Worm (Caenorhabditis elegans): ENCODE measurements around the gene ceh-43.

Gene ceh-43

DNA sequence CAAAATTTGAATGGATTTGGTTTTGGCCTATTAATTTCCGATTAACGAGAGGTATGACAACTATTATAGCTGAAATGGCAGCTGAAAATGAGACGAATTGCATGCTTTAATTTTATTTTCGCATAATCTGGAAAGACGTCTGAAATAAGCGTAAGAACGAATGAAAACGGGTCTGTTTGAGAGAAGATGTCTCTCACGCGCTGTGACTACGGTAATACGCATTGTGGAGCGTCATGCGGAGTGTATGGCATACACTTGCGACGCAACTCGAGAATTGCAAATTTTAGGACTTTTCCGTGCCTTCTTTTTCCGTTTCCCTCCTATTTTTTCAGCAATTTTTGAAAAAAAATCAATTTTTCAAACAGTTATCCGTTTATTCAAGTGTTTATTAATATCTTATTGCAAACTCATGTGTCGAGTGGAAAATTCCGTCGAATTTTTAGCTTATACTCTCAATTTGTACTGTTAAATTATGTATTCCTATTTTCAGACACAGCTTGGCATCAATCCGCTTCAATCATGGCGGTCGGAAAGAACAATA lies 25.8 kb upstream of the ceh-43 start, which contains the start of gene rps-1 (continued):
- TF ChIP-seq F13H6.1 (tag; optimal IDR thresholded peaks at IDR 0.05) (peak; percentile 99), lin-13 (GFP tag; optimal IDR thresholded peaks at IDR 0.05) (peak; percentile 98), ama-1 (optimal IDR thresholded peaks at IDR 0.05) (peak; percentile 47), Y55F3AM.14 (GFP tag; optimal IDR thresholded peaks at IDR 0.05) (peak; percentile 97), skn-1 (tag; optimal IDR thresholded peaks at IDR 0.05) (peak; percentile 92), nhr-11 (tag; optimal IDR thresholded peaks at IDR 0.05) (no peak), zag-1 (tag; optimal IDR thresholded peaks at IDR 0.05) (peak; percentile 96), fos-1 (tag; optimal IDR thresholded peaks at IDR 0.05) (peak; percentile 99), nhr-25 (tag; optimal IDR thresholded peaks at IDR 0.05) (peak; percentile 99), nhr-12 (tag; optimal IDR thresholded peaks at IDR 0.05) (peak; percentile 77), elt-1 (tag; optimal IDR thresholded peaks at IDR 0.05) (no peak), nhr-23 (tag; optimal IDR thresholded peaks at IDR 0.05) (no peak), ztf-4 (tag; optimal IDR thresholded peaks at IDR 0.05) (peak; percentile 99), ztf-11 (tag; optimal IDR thresholded peaks at IDR 0.05) (peak; percentile 61), R02D3.7 (tag; optimal IDR thresholded peaks at IDR 0.05) (peak; percentile 81), unc-62 (GFP tag; optimal IDR thresholded peaks at IDR 0.05) (peak; percentile 80), blmp-1 (tag; optimal IDR thresholded peaks at IDR 0.05; ENCODE audit: insufficient read depth) (peak; percentile 95), nhr-6 (tag; optimal IDR thresholded peaks at IDR 0.05) (peak; percentile 99)

DNA sequence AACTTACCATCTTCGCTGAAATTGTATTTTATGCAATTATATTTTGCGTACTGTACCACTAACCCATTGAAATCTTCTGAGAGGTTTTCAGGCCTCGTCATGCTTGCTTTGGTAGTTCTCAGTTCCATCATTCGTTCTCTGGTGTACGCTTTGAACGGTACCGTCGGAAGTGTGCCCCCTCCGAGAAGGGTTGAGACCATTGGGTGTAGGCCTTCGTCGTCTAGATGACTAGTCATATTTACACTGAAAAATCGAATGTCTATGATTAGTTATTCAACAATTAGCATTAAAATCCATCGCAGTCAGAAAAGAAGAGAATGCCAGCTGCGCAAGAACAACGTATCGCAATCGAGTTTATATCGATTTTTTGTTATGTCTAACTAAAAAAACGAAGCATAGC lies 25.2 kb upstream of the ceh-43 start, which contains the start of gene ifet-1:
TSS of gene ifet-1 (minus strand) at position 243 of the 400 bp plus-strand sequence.
- TF ChIP-seq lin-39 (tag; optimal IDR thresholded peaks at IDR 0.05) (no peak), nhr-237 (tag; optimal IDR thresholded peaks at IDR 0.05) (no peak), snpc-4 (tag; optimal IDR thresholded peaks at IDR 0.05) (no peak), unc-62 (GFP tag; optimal IDR thresholded peaks at IDR 0.05) (no peak), nhr-77 (tag; optimal IDR thresholded peaks at IDR 0.05) (no peak), R02D3.7 (tag; optimal IDR thresholded peaks at IDR 0.05) (no peak), lsy-2 (tag; optimal IDR thresholded peaks at IDR 0.05) (no peak), ZK546.5 (tag; optimal IDR thresholded peaks at IDR 0.05) (no peak)

DNA sequence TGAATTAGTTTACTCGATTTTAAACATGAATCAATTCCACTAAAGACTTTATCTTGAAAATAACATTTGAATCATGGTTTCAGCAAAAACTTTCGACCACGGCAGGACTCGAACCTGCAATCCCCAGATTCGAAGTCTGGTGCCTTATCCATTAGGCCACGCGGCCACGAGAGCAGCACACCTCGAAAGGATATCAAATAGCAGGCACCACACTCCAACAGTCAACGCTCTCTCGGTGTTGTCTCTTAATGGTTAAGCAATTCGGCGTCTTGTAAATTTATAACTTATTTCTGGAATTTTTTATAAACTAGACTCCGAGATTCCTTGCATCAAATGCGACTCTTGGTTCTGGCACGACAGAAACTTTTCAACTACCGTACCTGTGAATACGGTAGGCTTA lies 21.1 kb upstream of the ceh-43 start:
- TF ChIP-seq nhr-10 (tag; optimal IDR thresholded peaks at IDR 0.05) (no peak), R02D3.7 (tag; optimal IDR thresholded peaks at IDR 0.05) (no peak), peb-1 (tag; optimal IDR thresholded peaks at IDR 0.05) (no peak), ama-1 (optimal IDR thresholded peaks at IDR 0.05) (no peak), lin-39 (tag; optimal IDR thresholded peaks at IDR 0.05) (no peak), ztf-11 (tag; optimal IDR thresholded peaks at IDR 0.05) (no peak), unc-39 (tag; optimal IDR thresholded peaks at IDR 0.05) (no peak), fos-1 (tag; optimal IDR thresholded peaks at IDR 0.05) (peak; percentile 59), sem-4 (tag; optimal IDR thresholded peaks at IDR 0.05) (peak; percentile 45), lin-13 (GFP tag; optimal IDR thresholded peaks at IDR 0.05) (peak; percentile 56), sma-9 (GFP tag; optimal IDR thresholded peaks at IDR 0.05) (peak; percentile 55), sma-9 (tag; optimal IDR thresholded peaks at IDR 0.05) (no peak), mdl-1 (tag; optimal IDR thresholded peaks at IDR 0.05) (no peak), skn-1 (tag; optimal IDR thresholded peaks at IDR 0.05) (no peak), nhr-129 (tag; optimal IDR thresholded peaks at IDR 0.05) (peak; percentile 73), zag-1 (tag; optimal IDR thresholded peaks at IDR 0.05) (no peak), sma-3 (GFP tag; optimal IDR thresholded peaks at IDR 0.05) (peak; percentile 63), snpc-4 (tag; optimal IDR thresholded peaks at IDR 0.05) (no peak), ceh-16 (tag; optimal IDR thresholded peaks at IDR 0.05) (no peak), crh-2 (tag; optimal IDR thresholded peaks at IDR 0.05) (peak; percentile 61), nhr-25 (tag; optimal IDR thresholded peaks at IDR 0.05) (peak; percentile 30), lsy-2 (tag; optimal IDR thresholded peaks at IDR 0.05) (peak; percentile 61 to 78), unc-62 (GFP tag; optimal IDR thresholded peaks at IDR 0.05) (no peak), nhr-77 (tag; optimal IDR thresholded peaks at IDR 0.05) (no peak), unc-55 (GFP tag; optimal IDR thresholded peaks at IDR 0.05) (peak; percentile 52), aly-2 (tag; optimal IDR thresholded peaks at IDR 0.05) (no peak), elt-3 (tag; optimal IDR thresholded peaks at IDR 0.05) (no peak), egl-27 (tag; optimal IDR thresholded peaks at IDR 0.05) (no peak), ZK546.5 (tag; optimal IDR thresholded peaks at IDR 0.05) (no peak), gmeb-1 (tag; optimal IDR thresholded peaks at IDR 0.05) (peak; percentile 50), nhr-11 (tag; optimal IDR thresholded peaks at IDR 0.05) (no peak), nhr-21 (tag; optimal IDR thresholded peaks at IDR 0.05) (peak; percentile 74), nhr-6 (tag; optimal IDR thresholded peaks at IDR 0.05) (no peak), nhr-237 (tag; optimal IDR thresholded peaks at IDR 0.05) (no peak), ceh-82 (tag; optimal IDR thresholded peaks at IDR 0.05) (no peak), blmp-1 (tag; optimal IDR thresholded peaks at IDR 0.05; ENCODE audit: insufficient read depth) (peak; percentile 4), C34F6.9 (tag; optimal IDR thresholded peaks at IDR 0.05) (peak; percentile 44), mab-5 (tag; optimal IDR thresholded peaks at IDR 0.05) (no peak), ztf-4 (tag; optimal IDR thresholded peaks at IDR 0.05) (peak; percentile 2), nhr-12 (tag; optimal IDR thresholded peaks at IDR 0.05) (no peak), lin-11 (tag; optimal IDR thresholded peaks at IDR 0.05) (peak; percentile 35), mbf-1 (tag; optimal IDR thresholded peaks at IDR 0.05) (no peak), alr-1 (tag; optimal IDR thresholded peaks at IDR 0.05) (no peak), Y55F3AM.14 (GFP tag; optimal IDR thresholded peaks at IDR 0.05) (peak; percentile 63)

All from whole organism, L2 larva.